Worm (Caenorhabditis elegans): ENCODE results near the gene oac-58.

DNA sequence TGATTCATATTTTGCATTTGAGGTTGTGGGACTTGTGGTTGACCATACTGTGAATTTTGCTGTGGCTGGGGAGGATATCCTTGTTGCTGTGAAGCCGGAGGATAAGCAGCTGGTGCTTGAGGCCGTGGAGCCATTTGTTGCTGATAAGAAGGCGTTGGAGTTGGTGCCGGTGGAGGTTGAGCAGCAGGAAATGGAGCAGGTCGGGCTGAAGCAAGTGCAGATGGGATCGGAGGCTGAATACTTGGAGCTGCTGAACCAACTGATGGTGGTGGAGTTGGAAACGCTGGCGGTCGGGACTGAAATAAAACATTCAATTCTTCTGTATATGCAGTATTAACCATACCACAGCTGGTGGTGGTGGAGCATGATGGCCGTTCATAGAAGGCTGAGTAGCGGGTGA is 48.5 kb upstream of the oac-58 start:
- no peak for TF ChIP-seq unc-39 (tag; optimal IDR thresholded peaks at IDR 0.05)
- TF ChIP-seq ceh-44 (GFP tag; IDR thresholded peaks at IDR 0.05): no peak
- no peak for TF ChIP-seq daf-19 (GFP tag; conservative IDR thresholded peaks at IDR 0.05)
- TF ChIP-seq unc-62 (GFP tag; optimal IDR thresholded peaks at IDR 0.05 in 1 of 2): no peak
- TF ChIP-seq unc-62 (tag; optimal IDR thresholded peaks at IDR 0.05): no peak
- no peak for TF ChIP-seq zag-1 (tag; optimal IDR thresholded peaks at IDR 0.05)
- no peak for TF ChIP-seq cey-2 (tag; optimal IDR thresholded peaks at IDR 0.05; ENCODE audit: borderline replicate concordance, insufficient read depth)
